Worm (Caenorhabditis elegans): ENCODE results near the gene M57.2.
A peak's percentile ranks its signal among the peaks of the same experiment; 100 is the strongest.

The M57.2 gene

ce11 chrIV:3551777-3552462 is 24.8 kb downstream of the M57.2 start (continued):
- no peak for TF ChIP-seq egl-27 (tag; optimal IDR thresholded peaks at IDR 0.05)
- TF ChIP-seq nhr-19 (GFP tag; conservative IDR thresholded peaks at IDR 0.05): peak; percentile 61
- no peak for TF ChIP-seq fkh-4 (tag; optimal IDR thresholded peaks at IDR 0.05; ENCODE audit: borderline replicate concordance)
- TF ChIP-seq dsc-1 (tag; optimal IDR thresholded peaks at IDR 0.05): peak; percentile 62
- peak; percentile 77 for TF ChIP-seq nhr-47 (tag; optimal IDR thresholded peaks at IDR 0.05)
- TF ChIP-seq elt-3 (tag; optimal IDR thresholded peaks at IDR 0.05): no peak
- no peak for TF ChIP-seq ceh-88 (GFP tag; IDR thresholded peaks at IDR 0.05)
- TF ChIP-seq ceh-63 (GFP tag; optimal IDR thresholded peaks at IDR 0.05): no peak
- TF ChIP-seq lin-13 (GFP tag; optimal IDR thresholded peaks at IDR 0.05): no peak
- TF ChIP-seq jun-1 (tag; optimal IDR thresholded peaks at IDR 0.05): peak; percentile 57
- peak; percentile 20 to 63 (median 38) for TF ChIP-seq ceh-82 (tag; optimal IDR thresholded peaks at IDR 0.05)
- no peak for TF ChIP-seq zip-4 (GFP tag; optimal IDR thresholded peaks at IDR 0.05)
- TF ChIP-seq ama-1 (optimal IDR thresholded peaks at IDR 0.05): no peak
- TF ChIP-seq pax-3 (tag; optimal IDR thresholded peaks at IDR 0.05): peak; percentile 27
- no peak for TF ChIP-seq nhr-76 (tag; optimal IDR thresholded peaks at IDR 0.05)
- no peak for TF ChIP-seq ets-5 (GFP tag; IDR thresholded peaks at IDR 0.05)
- peak; percentile 64 for TF ChIP-seq C16A3.4 (tag; optimal IDR thresholded peaks at IDR 0.05)
- no peak for TF ChIP-seq hpl-2 (GFP tag; optimal IDR thresholded peaks at IDR 0.05)
- TF ChIP-seq unc-86 (tag; optimal IDR thresholded peaks at IDR 0.05): peak; percentile 39
- TF ChIP-seq aha-1 (tag; optimal IDR thresholded peaks at IDR 0.05): no peak
- TF ChIP-seq lin-15B (tag; optimal IDR thresholded peaks at IDR 0.05): no peak
- peak in 1 of 2 experiments; percentile 20 for TF ChIP-seq ztf-11 (tag; optimal IDR thresholded peaks at IDR 0.05)
- no peak for TF ChIP-seq nhr-11 (tag; optimal IDR thresholded peaks at IDR 0.05)
- no peak for TF ChIP-seq ces-1 (GFP tag; optimal IDR thresholded peaks at IDR 0.05)
- TF ChIP-seq zag-1 (tag; optimal IDR thresholded peaks at IDR 0.05): no peak
- TF ChIP-seq alr-1 (tag; optimal IDR thresholded peaks at IDR 0.05; ENCODE audit: borderline replicate concordance): no peak
- no peak for TF ChIP-seq aly-2 (tag; optimal IDR thresholded peaks at IDR 0.05)
- peak; percentile 15 for TF ChIP-seq nhr-77 (tag; optimal IDR thresholded peaks at IDR 0.05)
- peak; percentile 52 for TF ChIP-seq xbp-1 (tag; optimal IDR thresholded peaks at IDR 0.05)
- peak; percentile 53 for TF ChIP-seq nhr-20 (tag; optimal IDR thresholded peaks at IDR 0.05)
- no peak for TF ChIP-seq unc-98 (GFP tag; IDR thresholded peaks at IDR 0.05)
- TF ChIP-seq rnt-1 (tag; optimal IDR thresholded peaks at IDR 0.05): peak; percentile 69
- TF ChIP-seq lin-39 (tag; optimal IDR thresholded peaks at IDR 0.05): no peak
- peak; percentile 42 for TF ChIP-seq snpc-4 (tag; optimal IDR thresholded peaks at IDR 0.05)
- no peak for TF ChIP-seq C34B4.2 (tag; optimal IDR thresholded peaks at IDR 0.05)
- peak; percentile 51 to 56 for TF ChIP-seq lin-35 (GFP tag; optimal IDR thresholded peaks at IDR 0.05)
- no peak for TF ChIP-seq vab-15 (tag; optimal IDR thresholded peaks at IDR 0.05)
- no peak for TF ChIP-seq lir-3 (tag; optimal IDR thresholded peaks at IDR 0.05; ENCODE audit: poor library complexity)
- no peak for TF ChIP-seq F16B12.6 (tag; optimal IDR thresholded peaks at IDR 0.05)
- peak; percentile 32 for TF ChIP-seq elt-2 (tag; optimal IDR thresholded peaks at IDR 0.05)
- TF ChIP-seq hlh-4 (tag; optimal IDR thresholded peaks at IDR 0.05): no peak
- TF ChIP-seq nhr-12 (tag; optimal IDR thresholded peaks at IDR 0.05): no peak
- TF ChIP-seq pag-3 (tag; optimal IDR thresholded peaks at IDR 0.05; ENCODE audit: borderline replicate concordance, insufficient read depth): no peak
- no peak for TF ChIP-seq grh-1 (GFP tag; IDR thresholded peaks at IDR 0.05)
- no peak for TF ChIP-seq unc-62 (GFP tag; optimal IDR thresholded peaks at IDR 0.05)
- peak; percentile 16 for TF ChIP-seq fkh-10 (GFP tag; optimal IDR thresholded peaks at IDR 0.05)
- no peak; the same call in 1 of the 2 replicates for TF ChIP-seq isw-1 (GFP tag; IDR thresholded peaks at IDR 0.05)
- TF ChIP-seq swsn-7 (tag; optimal IDR thresholded peaks at IDR 0.05): peak; percentile 58
- no peak for TF ChIP-seq nhr-84 (tag; optimal IDR thresholded peaks at IDR 0.05)
- TF ChIP-seq nhr-237 (tag; optimal IDR thresholded peaks at IDR 0.05): no peak
- peak; percentile 70 for TF ChIP-seq nhr-90 (tag; optimal IDR thresholded peaks at IDR 0.05; ENCODE audit: poor library complexity)
- no peak for TF ChIP-seq nhr-28 (tag; optimal IDR thresholded peaks at IDR 0.05)

Measured in whole organism, L1 larva.